Worm (Caenorhabditis elegans) whole organism, mixed stage, embryonic: ENCODE data around the gene ZK1321.4.
"Not testable (repeated sequence)": the region's sequence is repeated elsewhere in the genome, so short reads cannot be mapped to it uniquely, and the experiment has no call there.

ENCODE experiments used
- M03D4.4 ChIP-seq: sonication (generic microtip); optimal IDR thresholded peaks from 2 replicates; lab custom pipeline; 2017; ENCODE audit warnings: mild to moderate bottlenecking, missing genetic modification characterization, missing compliant biosample characterization
- bed-3 ChIP-seq: fragments of 200-800 bp; sonication (Bioruptor generic); optimal IDR thresholded peaks from 3 replicates; lab custom pipeline; 2018; ENCODE audit warnings: mild to moderate bottlenecking, missing genetic modification characterization, moderate library complexity, missing compliant biosample characterization
- blmp-1 ChIP-seq: fragments of 150-350 bp; optimal IDR thresholded peaks from 2 replicates; lab custom pipeline; 2014; ENCODE audit warnings: missing biosample characterization, missing genetic modification characterization
- ceh-43 ChIP-seq: fragments of 200-800 bp; sonication (Bioruptor generic); optimal IDR thresholded peaks from 2 replicates; lab custom pipeline; 2018; ENCODE audit warnings: mild to moderate bottlenecking, missing genetic modification characterization, moderate library complexity, missing compliant biosample characterization
- ceh-83 ChIP-seq: fragments of 200-800 bp; sonication (Bioruptor generic); optimal IDR thresholded peaks from 2 replicates; lab custom pipeline; 2018; ENCODE audit warnings: mild to moderate bottlenecking, missing genetic modification characterization, missing compliant biosample characterization
- cnd-1 ChIP-seq: fragments of 200-800 bp; sonication (Bioruptor generic); optimal IDR thresholded peaks from 2 replicates; lab custom pipeline; 2018; ENCODE audit warnings: mild to moderate bottlenecking, missing genetic modification characterization, missing compliant biosample characterization
- drap-1 ChIP-seq: fragments of 200-800 bp; sonication (Bioruptor generic); optimal IDR thresholded peaks from 3 replicates; lab custom pipeline; 2018; ENCODE audit warnings: mild to moderate bottlenecking, missing genetic modification characterization, missing compliant biosample characterization
- elt-1 ChIP-seq: sonication (generic microtip); optimal IDR thresholded peaks from 2 replicates; lab custom pipeline; 2017; ENCODE audit warnings: missing genetic modification characterization, mild to moderate bottlenecking, missing compliant biosample characterization, antibody characterized with exemption, moderate library complexity, borderline replicate concordance; ENCODE audit not compliant: insufficient read depth
- flh-1 ChIP-seq: fragments of 200-800 bp; sonication (Bioruptor generic); optimal IDR thresholded peaks from 2 replicates; lab custom pipeline; 2018; ENCODE audit warnings: mild to moderate bottlenecking, missing genetic modification characterization, moderate library complexity, missing compliant biosample characterization
- ham-2 ChIP-seq: fragments of 200-800 bp; sonication (Bioruptor generic); optimal IDR thresholded peaks from 2 replicates; lab custom pipeline; 2018; ENCODE audit warnings: mild to moderate bottlenecking, missing genetic modification characterization, missing compliant biosample characterization
- hlh-1 ChIP-seq: fragments of 150-350 bp; optimal IDR thresholded peaks from 2 replicates; lab custom pipeline; 2014; ENCODE audit warnings: missing biosample characterization, missing genetic modification reagents, missing genetic modification characterization
- lin-32 ChIP-seq: fragments of 200-800 bp; sonication (Bioruptor generic); optimal IDR thresholded peaks from 2 replicates; lab custom pipeline; 2018; ENCODE audit warnings: mild to moderate bottlenecking, missing genetic modification characterization, missing compliant biosample characterization
- lsy-2 ChIP-seq: fragments of 150-350 bp; optimal IDR thresholded peaks from 2 replicates; lab custom pipeline; 2014; ENCODE audit warnings: missing biosample characterization, missing genetic modification characterization
- mab-5 ChIP-seq: fragments of 150-350 bp; optimal IDR thresholded peaks from 2 replicates; lab custom pipeline; 2014; ENCODE audit warnings: missing biosample characterization, missing genetic modification characterization
- mls-2 ChIP-seq: sonication (generic microtip); optimal IDR thresholded peaks from 2 replicates; lab custom pipeline; 2016; ENCODE audit warnings: mild to moderate bottlenecking, missing genetic modification characterization, moderate library complexity, missing compliant biosample characterization
- nhr-12 ChIP-seq: fragments of 150-350 bp; optimal IDR thresholded peaks from 2 replicates; lab custom pipeline; 2014; ENCODE audit warnings: missing biosample characterization, missing genetic modification characterization
- nhr-2 ChIP-seq: fragments of 150-350 bp; optimal IDR thresholded peaks from 2 replicates; lab custom pipeline; 2014; ENCODE audit warnings: missing biosample characterization, missing genetic modification characterization
- nhr-237 ChIP-seq: fragments of 150-350 bp; optimal IDR thresholded peaks from 2 replicates; lab custom pipeline; 2014; ENCODE audit warnings: missing biosample characterization, missing genetic modification characterization
- nhr-28 ChIP-seq: fragments of 150-350 bp; optimal IDR thresholded peaks from 2 replicates; lab custom pipeline; 2014; ENCODE audit warnings: missing biosample characterization, missing genetic modification characterization
- nhr-76 ChIP-seq: sonication (generic microtip); optimal IDR thresholded peaks from 2 replicates; lab custom pipeline; 2017; ENCODE audit warnings: missing biosample characterization, missing genetic modification characterization
- sem-2 ChIP-seq: fragments of 200-800 bp; sonication (Bioruptor generic); optimal IDR thresholded peaks from 2 replicates; lab custom pipeline; 2018; ENCODE audit warnings: mild to moderate bottlenecking, missing genetic modification characterization, missing compliant biosample characterization
- snpc-4 ChIP-seq: fragments of 150-350 bp; optimal IDR thresholded peaks from 2 replicates; lab custom pipeline; 2014; ENCODE audit warnings: missing biosample characterization, missing genetic modification characterization
- tbx-8 ChIP-seq: fragments of 200-800 bp; sonication (Bioruptor generic); optimal IDR thresholded peaks from 2 replicates; lab custom pipeline; 2018; ENCODE audit warnings: mild to moderate bottlenecking, missing genetic modification characterization, moderate library complexity, missing compliant biosample characterization
- unc-120 ChIP-seq: sonication (generic microtip); optimal IDR thresholded peaks from 2 replicates; lab custom pipeline; 2017; ENCODE audit warnings: missing genetic modification characterization, missing compliant biosample characterization; ENCODE audit not compliant: poor library complexity, severe bottlenecking
- unc-39 ChIP-seq: fragments of 150-350 bp; optimal IDR thresholded peaks from 2 replicates; lab custom pipeline; 2014; ENCODE audit warnings: missing biosample characterization, missing genetic modification characterization
- unc-62 ChIP-seq: fragments of 150-350 bp; optimal IDR thresholded peaks from 2 replicates; lab custom pipeline; 2014; ENCODE audit warnings: missing biosample characterization, missing genetic modification reagents, missing genetic modification characterization
- zip-8 ChIP-seq: fragments of 150-350 bp; optimal IDR thresholded peaks from 2 replicates; lab custom pipeline; 2014; ENCODE audit warnings: missing biosample characterization, missing genetic modification characterization

Gene ZK1321.4

DNA sequence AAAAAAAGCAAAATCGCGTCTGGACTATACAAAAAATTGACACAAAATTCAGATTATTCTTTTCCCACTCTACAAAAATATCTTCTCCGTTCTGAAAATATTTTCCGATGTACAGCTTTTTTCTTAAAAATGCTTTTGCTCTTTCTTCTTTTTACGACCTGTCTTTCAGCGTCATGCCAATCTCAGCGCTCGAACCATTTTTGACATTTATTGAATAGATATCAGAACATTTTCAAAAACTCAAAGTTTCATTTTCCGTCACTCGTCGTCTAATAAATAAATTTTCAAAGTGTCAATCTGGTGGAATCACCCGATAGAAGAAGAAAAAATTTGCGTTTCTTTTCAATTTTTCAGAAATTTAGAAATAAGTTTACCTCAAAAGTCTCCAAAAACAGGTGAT, 32.3 kb downstream of the ZK1321.4 start:
- TF ChIP-seq lin-32 (GFP tag; lab: Kevin White, UChicago) = no peak

DNA sequence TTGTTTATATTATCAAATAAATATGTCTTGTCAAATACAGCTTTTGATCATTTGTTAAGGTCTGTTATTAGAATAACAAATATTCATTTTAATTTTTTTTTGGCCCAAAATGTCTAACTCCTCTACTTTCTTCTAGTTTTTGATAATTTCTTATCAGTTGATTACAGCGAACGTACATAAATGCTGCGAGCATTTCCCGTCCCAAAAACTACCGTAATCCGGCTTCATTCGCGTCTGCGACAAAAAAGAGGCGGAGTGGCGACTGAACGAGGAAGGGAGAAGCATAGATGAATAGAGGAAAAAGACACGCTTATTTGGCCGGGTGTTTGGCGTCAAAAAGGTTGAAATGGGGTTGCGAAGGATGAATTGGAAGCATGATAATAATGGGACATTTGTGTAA, 33.2 kb downstream of the ZK1321.4 start:
- TF ChIP-seq hlh-1 (no peak), drap-1 (GFP tag; lab: Kevin White, UChicago) (no peak), ceh-83 (GFP tag; lab: Kevin White, UChicago) (no peak), nhr-76 (tag; lab: Kevin White, UChicago) (no peak), unc-62 (GFP tag; lab: Kevin White, UChicago) (no peak), unc-120 (tag; lab: Kevin White, UChicago) (no peak), lsy-2 (tag; lab: Kevin White, UChicago) (no peak), zip-8 (tag; lab: Kevin White, UChicago) (no peak), ceh-43 (GFP tag; lab: Kevin White, UChicago) (no peak), bed-3 (GFP tag; lab: Kevin White, UChicago) (no peak), blmp-1 (tag; lab: Kevin White, UChicago) (no peak), nhr-237 (no peak), nhr-2 (tag; lab: Kevin White, UChicago) (no peak)

DNA sequence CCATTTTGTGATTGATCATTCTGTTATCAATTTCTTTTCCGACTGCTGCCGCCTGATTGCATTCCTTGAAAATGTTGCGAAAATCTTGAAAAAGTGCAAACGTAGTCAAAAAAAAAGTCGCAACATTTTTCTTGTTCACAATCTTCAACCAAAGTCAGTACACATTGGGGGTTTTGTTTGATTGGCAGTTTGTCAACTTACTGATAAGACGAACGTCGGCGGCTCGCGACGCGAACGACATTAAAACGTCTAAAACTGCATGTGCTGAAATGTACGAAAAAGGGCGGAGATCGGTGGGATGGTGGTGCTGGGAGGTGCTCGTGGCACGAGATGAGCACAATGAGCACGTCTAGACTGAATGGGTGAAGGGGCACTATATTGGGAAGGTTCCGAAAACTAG, 34.9 kb downstream of the ZK1321.4 start:
- TF ChIP-seq mab-5 (tag; lab: Kevin White, UChicago) (no peak), ceh-43 (GFP tag; lab: Kevin White, UChicago) (no peak), lin-32 (GFP tag; lab: Kevin White, UChicago) (no peak), nhr-12 (tag; lab: Kevin White, UChicago) (no peak), hlh-1 (no peak), sem-2 (GFP tag; lab: Kevin White, UChicago) (no peak), tbx-8 (GFP tag; lab: Kevin White, UChicago) (no peak), ham-2 (GFP tag; lab: Kevin White, UChicago) (no peak), nhr-28 (no peak), lsy-2 (tag; lab: Kevin White, UChicago) (no peak), unc-62 (GFP tag; lab: Kevin White, UChicago) (no peak), bed-3 (GFP tag; lab: Kevin White, UChicago) (no peak), cnd-1 (tag; lab: Kevin White, UChicago) (no peak), snpc-4 (tag; lab: Kevin White, UChicago) (no peak), unc-120 (tag; lab: Kevin White, UChicago) (no peak)

DNA sequence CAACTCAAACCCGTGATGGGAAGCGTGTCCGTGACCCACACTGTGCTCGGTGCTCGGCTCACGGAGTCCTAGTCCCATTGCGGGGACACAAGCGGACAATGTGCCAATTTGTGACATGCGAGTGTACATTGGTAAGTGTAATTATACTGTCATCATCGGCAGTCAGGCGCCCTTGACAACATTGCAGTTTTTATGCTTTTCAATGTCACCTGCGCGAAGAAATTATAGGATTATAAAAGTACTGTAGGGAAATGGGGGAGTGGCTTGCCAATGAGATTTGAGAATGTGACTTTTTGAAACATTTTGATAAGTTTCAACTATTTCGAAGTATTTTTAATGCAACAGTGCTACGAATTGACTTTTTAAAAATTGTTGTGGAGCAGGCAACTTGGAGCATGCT, 38.0 kb downstream of the ZK1321.4 start:
- TF ChIP-seq flh-1 (GFP tag; lab: Kevin White, UChicago) (no peak), ceh-83 (GFP tag; lab: Kevin White, UChicago) (peak; percentile 5), tbx-8 (GFP tag; lab: Kevin White, UChicago) (no peak), lsy-2 (tag; lab: Kevin White, UChicago) (peak; percentile 41)

DNA sequence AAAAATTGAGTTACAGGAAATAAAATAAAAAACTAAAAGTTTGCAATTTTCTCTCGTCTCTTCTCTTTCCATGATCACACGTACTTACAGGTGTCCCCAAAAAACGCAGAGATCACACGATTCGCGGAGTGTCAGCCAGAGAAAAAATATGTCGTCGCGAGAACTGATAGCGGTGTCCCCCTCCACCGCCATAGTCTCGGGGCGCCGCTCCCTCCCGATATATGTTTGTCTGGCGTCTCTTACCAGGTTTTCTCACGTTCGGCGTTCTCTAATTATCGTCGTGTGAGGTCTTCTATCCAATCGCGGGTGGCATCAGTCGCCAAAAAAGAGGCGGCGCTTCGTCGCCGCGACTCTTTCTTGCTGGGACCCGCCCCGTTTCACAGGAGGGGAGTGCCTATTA, 41.9 kb downstream of the ZK1321.4 start, which contains the start of gene mab-3:
mab-3 (plus strand) TSS at position 328 of the 400 bp plus-strand sequence.
- not testable (repeated sequence) for TF ChIP-seq snpc-4, elt-1, mab-5 (tag; lab: Kevin White, UChicago)
- TF ChIP-seq, all 35 proteins: peak for 0; not testable (repeated sequence) for 35

DNA sequence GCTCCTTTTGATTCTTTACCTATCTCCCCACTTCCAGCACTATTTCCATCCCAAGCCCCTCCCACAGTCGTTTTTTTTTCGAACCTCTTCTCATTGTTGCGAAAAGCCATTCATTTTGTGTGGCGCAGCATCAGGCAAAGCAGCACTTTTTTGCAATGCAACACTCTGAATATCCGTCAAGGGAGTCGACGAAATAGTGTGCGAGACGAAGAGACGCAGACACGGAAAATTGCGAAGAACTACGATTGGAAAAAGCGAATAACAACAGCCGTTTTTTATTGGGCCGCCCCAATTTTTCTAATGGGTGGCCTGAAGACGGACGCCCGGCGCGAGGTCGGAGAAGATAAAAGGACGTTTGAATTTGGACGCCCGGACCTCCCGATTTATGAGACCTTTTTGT, 43.9 kb downstream of the ZK1321.4 start:
- no peak for TF ChIP-seq lin-32 (GFP tag; lab: Kevin White, UChicago)
- TF ChIP-seq mls-2 (tag; lab: Kevin White, UChicago) = no peak
- TF ChIP-seq nhr-237 = no peak
- TF ChIP-seq, all 35 proteins: peak for 0

DNA sequence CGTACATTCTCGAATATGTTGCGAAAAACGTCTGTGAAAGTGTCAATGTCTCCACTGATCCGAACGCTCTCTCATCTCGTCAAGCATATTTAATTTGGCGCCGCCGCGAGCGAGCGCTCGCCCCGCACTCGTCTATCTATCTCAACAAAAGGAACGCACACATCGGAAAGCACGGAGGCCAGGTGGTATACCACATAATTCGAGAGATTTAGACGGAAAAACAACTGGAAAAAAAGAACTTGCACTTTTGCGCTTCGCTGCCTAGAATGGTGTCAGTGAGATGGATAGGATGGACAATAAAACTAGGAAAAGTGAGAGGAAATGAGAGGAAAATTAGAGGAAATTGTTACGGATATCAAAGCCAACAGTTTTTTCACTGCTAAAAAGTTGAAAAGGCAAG, 44.5 kb downstream of the ZK1321.4 start:
- TF ChIP-seq blmp-1 (tag; lab: Kevin White, UChicago) (no peak), nhr-237 (no peak), ham-2 (GFP tag; lab: Kevin White, UChicago) (no peak), elt-1 (tag; lab: Kevin White, UChicago) (no peak), snpc-4 (tag; lab: Kevin White, UChicago) (no peak), unc-39 (tag; lab: Kevin White, UChicago) (no peak), M03D4.4 (no peak), cnd-1 (tag; lab: Kevin White, UChicago) (no peak), bed-3 (GFP tag; lab: Kevin White, UChicago) (no peak), lsy-2 (tag; lab: Kevin White, UChicago) (no peak), nhr-76 (tag; lab: Kevin White, UChicago) (no peak), lin-32 (GFP tag; lab: Kevin White, UChicago) (no peak)
